Worm (Caenorhabditis elegans) whole organism, L1 larva: ENCODE results near the gene C14A4.12.

ENCODE experiments used
- alr-1 ChIP-seq: fragments of 200-800 bp; sonication (Bioruptor generic); optimal IDR thresholded peaks from 2 replicates; lab custom pipeline; 2018; ENCODE audit warnings: borderline replicate concordance, mild to moderate bottlenecking, missing genetic modification characterization, missing compliant biosample characterization
- skn-1 ChIP-seq: fragments of 150-350 bp; optimal IDR thresholded peaks from 2 replicates; lab custom pipeline; 2014; ENCODE audit warnings: missing biosample characterization, missing genetic modification characterization

DNA sequence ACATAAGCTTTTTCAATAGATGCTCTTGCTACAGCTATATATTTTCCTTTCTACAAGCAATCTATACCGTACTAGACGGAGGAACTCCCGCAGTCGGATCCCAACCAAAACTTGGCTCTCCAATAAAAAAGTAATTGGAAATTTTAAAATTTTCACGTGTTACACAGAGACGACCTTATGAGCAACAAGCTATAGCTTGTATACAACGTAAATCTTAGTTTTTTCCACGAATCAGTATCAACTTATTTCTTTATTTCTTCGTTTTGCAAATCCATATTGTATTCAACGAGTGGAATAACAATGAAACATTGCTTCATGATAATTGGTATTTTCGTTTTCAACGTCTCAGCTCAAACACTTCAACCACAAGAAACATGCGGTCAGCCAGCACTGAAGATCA, 30.6 kb downstream of the C14A4.12 start, which contains the start of gene M28.4:
- no peak for TF ChIP-seq alr-1 (tag; lab: Kevin White, UChicago)
- no peak for TF ChIP-seq skn-1 (tag; lab: Kevin White, UChicago)
